Worm (Caenorhabditis elegans) whole organism, late embryonic: ENCODE results near the gene srh-71.

ENCODE experiments used
- F13H6.1 ChIP-seq: sonication (generic microtip); optimal IDR thresholded peaks from 2 replicates; lab custom pipeline; 2016; ENCODE audit warnings: missing genetic modification characterization, missing compliant biosample characterization
- T23F11.4 ChIP-seq: fragments of 200-800 bp; sonication (Bioruptor generic); optimal IDR thresholded peaks from 2 replicates; lab custom pipeline; 2018; ENCODE audit warnings: mild to moderate bottlenecking, missing genetic modification characterization, missing compliant biosample characterization
- ahr-1 ChIP-seq: sonication (generic microtip); optimal IDR thresholded peaks from 2 replicates; lab custom pipeline; 2016; ENCODE audit warnings: missing genetic modification characterization, missing compliant biosample characterization
- ceh-18 ChIP-seq: sonication (generic microtip); optimal IDR thresholded peaks from 2 replicates; lab custom pipeline; 2016; ENCODE audit warnings: missing genetic modification characterization, missing compliant biosample characterization
- ceh-19 ChIP-seq: fragments of 200-800 bp; sonication (Bioruptor generic); optimal IDR thresholded peaks from 2 replicates; lab custom pipeline; 2018; ENCODE audit warnings: mild to moderate bottlenecking, missing genetic modification characterization, missing compliant biosample characterization
- ceh-22 ChIP-seq: sonication (generic microtip); optimal IDR thresholded peaks from 2 replicates; lab custom pipeline; 2017; ENCODE audit warnings: missing biosample characterization, missing genetic modification characterization
- ceh-24 ChIP-seq: sonication (generic microtip); optimal IDR thresholded peaks from 2 replicates; lab custom pipeline; 2016; ENCODE audit warnings: mild to moderate bottlenecking, missing genetic modification characterization, missing compliant biosample characterization
- ceh-30 ChIP-seq: fragments of 150-350 bp; optimal IDR thresholded peaks from 2 replicates; lab custom pipeline; 2014; ENCODE audit warnings: missing biosample characterization, missing genetic modification characterization
- ceh-31 ChIP-seq: sonication (generic microtip); optimal IDR thresholded peaks from 2 replicates; lab custom pipeline; 2016; ENCODE audit warnings: missing genetic modification characterization, missing compliant biosample characterization
- ceh-34 ChIP-seq: sonication (generic microtip); optimal IDR thresholded peaks from 2 replicates; lab custom pipeline; 2016; ENCODE audit warnings: mild to moderate bottlenecking, missing genetic modification characterization, missing compliant biosample characterization
- ceh-45 ChIP-seq: fragments of 200-800 bp; sonication (Bioruptor generic); IDR thresholded peaks from 2 replicates; pipeline ENCODE4 v1.3.6; 2022; ENCODE audit warnings: missing genetic modification reagents, missing genetic modification characterization, missing compliant biosample characterization
- ceh-48 ChIP-seq: sonication (generic microtip); optimal IDR thresholded peaks from 2 replicates; lab custom pipeline; 2016; ENCODE audit warnings: missing genetic modification characterization, inconsistent platforms, missing compliant biosample characterization
- che-1 ChIP-seq: sonication (generic microtip); optimal IDR thresholded peaks from 2 replicates; lab custom pipeline; 2016; ENCODE audit warnings: mild to moderate bottlenecking, missing genetic modification characterization, missing compliant biosample characterization
- elt-2 ChIP-seq: sonication (generic microtip); optimal IDR thresholded peaks from 2 replicates; lab custom pipeline; 2016; ENCODE audit warnings: missing genetic modification reagents, missing genetic modification characterization, missing compliant biosample characterization
- elt-4 ChIP-seq: sonication (generic microtip); optimal IDR thresholded peaks from 2 replicates; lab custom pipeline; 2016; ENCODE audit warnings: missing genetic modification characterization, missing compliant biosample characterization
- ets-4 ChIP-seq: sonication (generic microtip); optimal IDR thresholded peaks from 2 replicates; lab custom pipeline; 2016; ENCODE audit warnings: missing genetic modification characterization, missing compliant biosample characterization
- fax-1 ChIP-seq: sonication (generic microtip); optimal IDR thresholded peaks from 2 replicates; lab custom pipeline; 2016; ENCODE audit warnings: missing genotype, missing genetic modification characterization, missing compliant biosample characterization
- fkh-10 ChIP-seq: fragments of 150-350 bp; optimal IDR thresholded peaks from 2 replicates; lab custom pipeline; 2014; ENCODE audit warnings: missing biosample characterization, missing genetic modification reagents, missing genetic modification characterization
- fkh-6 ChIP-seq: sonication (generic microtip); optimal IDR thresholded peaks from 2 replicates; lab custom pipeline; 2016; ENCODE audit warnings: missing genetic modification characterization, missing compliant biosample characterization
- hlh-15 ChIP-seq: sonication (generic microtip); optimal IDR thresholded peaks from 2 replicates; lab custom pipeline; 2016; ENCODE audit warnings: missing genetic modification characterization, missing compliant biosample characterization
- lim-6 ChIP-seq: sonication (generic microtip); optimal IDR thresholded peaks from 2 replicates; lab custom pipeline; 2016; ENCODE audit warnings: missing genetic modification characterization, missing compliant biosample characterization
- mec-3 ChIP-seq: sonication (generic microtip); optimal IDR thresholded peaks from 2 replicates; lab custom pipeline; 2016; ENCODE audit warnings: borderline replicate concordance, missing genetic modification characterization, missing compliant biosample characterization
- nfya-1 ChIP-seq: sonication (generic microtip); optimal IDR thresholded peaks from 2 replicates; lab custom pipeline; 2017; ENCODE audit warnings: missing genetic modification characterization, mild to moderate bottlenecking, missing compliant biosample characterization, antibody characterized with exemption, moderate library complexity
- npax-4 ChIP-seq: sonication (generic microtip); optimal IDR thresholded peaks from 2 replicates; lab custom pipeline; 2016; ENCODE audit warnings: missing genetic modification characterization, missing compliant biosample characterization
- pag-3 ChIP-seq: sonication (generic microtip); optimal IDR thresholded peaks from 2 replicates; lab custom pipeline; 2016; ENCODE audit warnings: missing compliant biosample characterization, missing genetic modification characterization, borderline replicate concordance
- pat-9 ChIP-seq: fragments of 200-800 bp; sonication (Bioruptor generic); optimal IDR thresholded peaks from 2 replicates; lab custom pipeline; 2018; ENCODE audit warnings: mild to moderate bottlenecking, missing genetic modification characterization, moderate library complexity, missing compliant biosample characterization
- pha-2 ChIP-seq: sonication (generic microtip); optimal IDR thresholded peaks from 2 replicates; lab custom pipeline; 2017; ENCODE audit warnings: mild to moderate bottlenecking, missing genetic modification characterization, missing compliant biosample characterization
- pha-4 ChIP-seq: fragments of 150-350 bp; optimal IDR thresholded peaks from 2 replicates; lab custom pipeline; 2018; ENCODE audit warnings: missing biosample characterization, missing genetic modification reagents, missing genetic modification characterization
- pqm-1 ChIP-seq: sonication (generic microtip); optimal IDR thresholded peaks from 2 replicates; lab custom pipeline; 2016; ENCODE audit warnings: missing genetic modification characterization, missing compliant biosample characterization
- sdc-2 ChIP-seq: sonication (generic microtip); optimal IDR thresholded peaks from 2 replicates; lab custom pipeline; 2016; ENCODE audit warnings: missing genotype, missing genetic modification characterization, missing compliant biosample characterization
- sox-2 ChIP-seq: fragments of 200-800 bp; sonication (Bioruptor generic); IDR thresholded peaks from 2 replicates; pipeline ENCODE4 v1.3.6; 2022; ENCODE audit warnings: missing genetic modification reagents, missing genetic modification characterization, missing compliant biosample characterization
- syd-9 ChIP-seq: sonication (generic microtip); optimal IDR thresholded peaks from 2 replicates; lab custom pipeline; 2016; ENCODE audit warnings: mild to moderate bottlenecking, missing genetic modification characterization, moderate library complexity, missing compliant biosample characterization
- tbx-7 ChIP-seq: sonication (generic microtip); optimal IDR thresholded peaks from 2 replicates; lab custom pipeline; 2016; ENCODE audit warnings: missing genotype, missing genetic modification characterization, missing compliant biosample characterization
- unc-3 ChIP-seq, 2 experiments: fragments of 200-800 bp in 1 of 2; sonication (Bioruptor generic) in 1 of 2; sonication (generic microtip) in 1 of 2; conservative IDR thresholded peaks in 1 of 2; optimal IDR thresholded peaks in 1 of 2; 2 replicates each; pipeline versions ENCODE4 v1.3.6 to Lab custom; 2016 to 2022; ENCODE audit warnings: missing compliant biosample characterization in 2 of 2, missing genetic modification characterization in 2 of 2, missing genetic modification reagents in 1 of 2
- zip-5 ChIP-seq: sonication (generic microtip); optimal IDR thresholded peaks from 2 replicates; lab custom pipeline; 2016; ENCODE audit warnings: missing genetic modification characterization, missing compliant biosample characterization
- ztf-16 ChIP-seq: sonication (generic microtip); optimal IDR thresholded peaks from 2 replicates; lab custom pipeline; 2017; ENCODE audit warnings: missing genetic modification characterization, missing compliant biosample characterization

The srh-71 gene

ce11 chrII:3109533-3109932 is 13.8 kb upstream of the srh-71 start:
- TF ChIP-seq ahr-1 (tag; lab: Kevin White, UChicago) = no peak
- TF ChIP-seq sdc-2 (tag; lab: Kevin White, UChicago) = no peak
- no peak for TF ChIP-seq che-1 (tag; lab: Kevin White, UChicago)
- TF ChIP-seq zip-5 (tag; lab: Kevin White, UChicago) = no peak
- no peak for TF ChIP-seq nfya-1 (tag; lab: Kevin White, UChicago)
- no peak for TF ChIP-seq sox-2 (GFP tag; lab: Robert Waterston, UW)

- TF ChIP-seq ceh-45 (GFP tag; lab: Robert Waterston, UW) (no peak), lim-6 (tag; lab: Kevin White, UChicago) (no peak), pqm-1 (tag; lab: Kevin White, UChicago) (no peak), ztf-16 (tag; lab: Kevin White, UChicago) (no peak), ceh-31 (tag; lab: Kevin White, UChicago) (no peak), unc-3 (GFP tag; conservative IDR thresholded peaks at IDR 0.05; lab: Robert Waterston, UW) (no peak), unc-3 (tag; optimal IDR thresholded peaks at IDR 0.05; lab: Kevin White, UChicago) (no peak), ceh-19 (GFP tag; lab: Kevin White, UChicago) (no peak), mec-3 (no peak), fkh-6 (tag; lab: Kevin White, UChicago) (no peak), elt-2 (tag; lab: Kevin White, UChicago) (no peak), tbx-7 (tag; lab: Kevin White, UChicago) (no peak), ceh-48 (tag; lab: Kevin White, UChicago) (no peak), F13H6.1 (tag; lab: Kevin White, UChicago) (no peak), pag-3 (tag; lab: Kevin White, UChicago) (no peak), sox-2 (GFP tag; lab: Robert Waterston, UW) (no peak), fkh-10 (GFP tag; lab: Kevin White, UChicago) (no peak), hlh-15 (tag; lab: Kevin White, UChicago) (no peak), ceh-18 (tag; lab: Kevin White, UChicago) (no peak), pat-9 (tag; lab: Kevin White, UChicago) (no peak), elt-4 (no peak)
- TF ChIP-seq, all 69 proteins: peak for 0
Observed at ce11 chrII:3110099-3110498, 13.2 kb upstream of the srh-71 start.

ce11 chrII:3111147-3111546 is 12.2 kb upstream of the srh-71 start, which contains the start of gene Y25C1A.13:
Y25C1A.13 (minus strand) TSS chrII:3111247.
- no peak for TF ChIP-seq zip-5 (tag; lab: Kevin White, UChicago)
- TF ChIP-seq fax-1 = no peak
- TF ChIP-seq syd-9 (tag; lab: Kevin White, UChicago) = no peak
- no peak for TF ChIP-seq npax-4 (tag; lab: Kevin White, UChicago)
- no peak for TF ChIP-seq lim-6 (tag; lab: Kevin White, UChicago)
- TF ChIP-seq T23F11.4 = no peak
- no peak for TF ChIP-seq pat-9 (tag; lab: Kevin White, UChicago)
- no peak for TF ChIP-seq ceh-30 (tag; lab: Kevin White, UChicago)
- no peak for TF ChIP-seq ceh-34 (tag; lab: Kevin White, UChicago)
- no peak for TF ChIP-seq ceh-22
- TF ChIP-seq fkh-6 (tag; lab: Kevin White, UChicago) = no peak
- TF ChIP-seq pha-4 (tag; lab: Kevin White, UChicago) = no peak
- TF ChIP-seq ceh-24 = no peak
- TF ChIP-seq ets-4 = no peak

DNA sequence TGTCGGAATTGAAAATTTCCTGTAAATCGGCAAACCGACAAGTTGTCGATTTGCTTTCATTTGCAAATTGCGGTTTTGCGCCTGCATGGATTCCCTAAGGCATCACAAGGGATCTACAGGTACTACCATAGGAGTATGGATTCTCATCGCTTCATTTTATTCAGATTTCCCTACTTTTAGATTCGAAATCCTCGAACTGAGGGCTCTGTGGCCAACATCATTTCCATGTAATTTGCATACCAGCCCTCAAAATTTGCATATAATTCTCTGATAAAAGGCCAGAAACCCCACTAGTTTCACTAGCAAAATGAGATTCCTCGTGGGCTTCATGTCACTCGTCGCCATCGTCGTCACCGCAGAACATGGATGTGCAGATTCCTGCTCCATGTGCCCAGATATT is 11.0 kb upstream of the srh-71 start, which contains the start of gene Y25C1A.2:
Y25C1A.2 (plus strand) TSS at position 301 of the 400 bp plus-strand sequence.
- TF ChIP-seq pha-2 (tag; lab: Kevin White, UChicago) (no peak), pag-3 (tag; lab: Kevin White, UChicago) (no peak), tbx-7 (tag; lab: Kevin White, UChicago) (no peak), ets-4 (no peak)
